Fruit fly (Drosophila melanogaster) whole organism, wandering third instar larva: ENCODE measurements around the gene CG46396.

Experiments
- GATAd ChIP-seq: sonication (Bioruptor generic); optimal IDR thresholded peaks from 2 replicates; lab custom pipeline; 2016; ENCODE audit warnings: missing biosample characterization, missing genetic modification characterization
- Hnf4 ChIP-seq: fragments of 200-800 bp; sonication (Bioruptor generic); optimal IDR thresholded peaks from 2 replicates; lab custom pipeline; 2016; ENCODE audit warnings: missing biosample characterization, mild to moderate bottlenecking, missing genetic modification characterization
- OdsH ChIP-seq: fragments of 200-800 bp; sonication (Bioruptor generic); optimal IDR thresholded peaks from 2 replicates; lab custom pipeline; 2016; ENCODE audit warnings: missing biosample characterization, mild to moderate bottlenecking, missing genetic modification characterization
- ey ChIP-seq: fragments of 200-800 bp; sonication (Bioruptor generic); optimal IDR thresholded peaks from 2 replicates; lab custom pipeline; 2016; ENCODE audit warnings: missing biosample characterization, missing genetic modification characterization
- jim ChIP-seq: fragments of 175-275, 200-325 bp; sonication (Bioruptor generic); optimal IDR thresholded peaks from 2 replicates; lab custom pipeline; 2016; ENCODE audit warnings: missing biosample characterization, mild to moderate bottlenecking, missing genetic modification characterization
- psq ChIP-seq: fragments of 200-800 bp; sonication (Bioruptor generic); optimal IDR thresholded peaks from 3 replicates; lab custom pipeline; 2017; ENCODE audit warnings: missing biosample characterization, mild to moderate bottlenecking, missing genetic modification characterization, moderate library complexity

- no peak for TF ChIP-seq ey (GFP tag; lab: Kevin White, UChicago)
- TF ChIP-seq OdsH (GFP tag; lab: Kevin White, UChicago): no peak
- TF ChIP-seq psq (GFP tag; lab: Kevin White, UChicago): no peak
- no peak for TF ChIP-seq jim (GFP tag; lab: Kevin White, UChicago)
- TF ChIP-seq GATAd (GFP tag; lab: Kevin White, UChicago): no peak
- no peak for TF ChIP-seq Hnf4 (GFP tag; lab: Kevin White, UChicago)
These were observed 9.8 kb upstream of the CG46396 start for dm6 chr3R:6294046-6294445.
